Worm (Caenorhabditis elegans) whole organism, L4/young adult: ENCODE measurements around the gene C05G5.3.

Experiments used
- dao-5 ChIP-seq: sonication (generic microtip); optimal IDR thresholded peaks from 2 replicates; lab custom pipeline; 2016; ENCODE audit warnings: missing genotype, missing genetic modification characterization, moderate library complexity, missing compliant biosample characterization
- him-1 ChIP-seq: sonication (generic microtip); optimal IDR thresholded peaks from 2 replicates; lab custom pipeline; 2016; ENCODE audit warnings: missing genotype, missing genetic modification reagents, missing genetic modification characterization, missing compliant biosample characterization

ce11 chrX:14760166-14760565 is 8.4 kb upstream of the C05G5.3 start:
- TF ChIP-seq him-1 (no peak), dao-5 (tag; lab: Kevin White, UChicago) (no peak)
